Fruit fly (Drosophila melanogaster): ENCODE data around the gene Cbs.

Gene Cbs

DNA sequence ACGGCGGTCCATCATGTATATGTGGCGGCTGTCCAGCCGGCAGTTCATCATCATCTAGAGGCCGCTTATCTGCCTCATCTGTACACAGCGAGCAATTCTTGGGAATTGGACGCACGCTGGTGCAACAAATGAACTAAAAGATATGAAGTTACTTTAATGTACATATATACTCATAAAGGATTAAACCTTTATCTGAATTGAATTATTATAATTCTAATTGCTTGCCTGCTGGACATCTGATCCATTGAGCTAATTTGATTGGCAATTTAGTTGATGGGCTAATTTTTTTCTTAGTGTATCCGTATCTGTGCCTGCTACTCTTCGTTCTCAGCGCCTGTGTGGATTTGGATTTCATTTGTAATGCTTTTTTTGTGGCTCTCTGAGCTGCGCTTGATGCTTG is 28.0 kb downstream of the Cbs start (continued):
- TF ChIP-seq Nf-YB (GFP tag; optimal IDR thresholded peaks at IDR 0.05): no peak
- TF ChIP-seq CG7839 (tag; optimal IDR thresholded peaks at IDR 0.05): peak; percentile 34
- TF ChIP-seq CG18599 (GFP tag; optimal IDR thresholded peaks at IDR 0.05): peak; percentile 39
- TF ChIP-seq tin (GFP tag; optimal IDR thresholded peaks at IDR 0.05): peak; percentile 35
- TF ChIP-seq CG10321 (GFP tag; IDR thresholded peaks at IDR 0.05): no peak
- TF ChIP-seq unpg (GFP tag; optimal IDR thresholded peaks at IDR 0.05): peak; percentile 3
- peak; percentile 67 for TF ChIP-seq Ets65A (GFP tag)
- no peak for TF ChIP-seq prd (optimal IDR thresholded peaks at IDR 0.05)
- peak; percentile 48; the same call in 2 of the 3 replicates for TF ChIP-seq prd (GFP tag; IDR thresholded peaks at IDR 0.05)
- TF ChIP-seq D19A (tag; optimal IDR thresholded peaks at IDR 0.05): peak; percentile 11
- TF ChIP-seq nmo (GFP tag; optimal IDR thresholded peaks at IDR 0.05): peak; percentile 25
- peak; percentile 29 for TF ChIP-seq phol (tag; optimal IDR thresholded peaks at IDR 0.05)
- TF ChIP-seq Med (GFP tag): peak; percentile 68
- TF ChIP-seq Chrac-16 (GFP tag; optimal IDR thresholded peaks at IDR 0.05): no peak
- TF ChIP-seq Oli (tag; optimal IDR thresholded peaks at IDR 0.05): peak; percentile 18
- peak; percentile 13 for TF ChIP-seq tio (GFP tag; optimal IDR thresholded peaks at IDR 0.05)
- peak; percentile 12 for TF ChIP-seq CG17359 (tag; optimal IDR thresholded peaks at IDR 0.05)
- no peak for TF ChIP-seq sr (GFP tag; IDR thresholded peaks at IDR 0.05)
- 0 out of 3 replicates have a peak, but pooled peaks have one; percentile 19 for TF ChIP-seq CG17361 (GFP tag; IDR thresholded peaks at IDR 0.05)
- peak; percentile 8; the same call in 1 of the 2 replicates for TF ChIP-seq Ada2b (GFP tag; IDR thresholded peaks at IDR 0.05)
- TF ChIP-seq CG11456 (GFP tag; IDR thresholded peaks at IDR 0.05): no peak
- TF ChIP-seq lmd (GFP tag; IDR thresholded peaks at IDR 0.05): 0 out of 2 replicates have a peak, but pooled peaks have one; percentile 23
- peak; percentile 17 for TF ChIP-seq CG2712 (tag; optimal IDR thresholded peaks at IDR 0.05)
- TF ChIP-seq crol (GFP tag; IDR thresholded peaks at IDR 0.05): no peak
- TF ChIP-seq ind (GFP tag; optimal IDR thresholded peaks at IDR 0.05): peak; percentile 28
- TF ChIP-seq CG15514 (GFP tag; optimal IDR thresholded peaks at IDR 0.05): no peak
- peak; percentile 13 for TF ChIP-seq fd96Cb (tag; optimal IDR thresholded peaks at IDR 0.05)
- no peak for TF ChIP-seq Sin3A (optimal IDR thresholded peaks at IDR 0.05)
- no peak for TF ChIP-seq oc (tag; optimal IDR thresholded peaks at IDR 0.05)
- TF ChIP-seq CG3163 (GFP tag; optimal IDR thresholded peaks at IDR 0.05): no peak
- TF ChIP-seq CG15696 (tag; optimal IDR thresholded peaks at IDR 0.05): peak; percentile 16
- TF ChIP-seq CG1603 (tag; optimal IDR thresholded peaks at IDR 0.05): peak; percentile 37
- TF ChIP-seq Xbp1 (GFP tag; optimal IDR thresholded peaks at IDR 0.05): peak; percentile 14
- peak; percentile 1 for TF ChIP-seq CG17829 (tag; optimal IDR thresholded peaks at IDR 0.05)
- no peak for TF ChIP-seq CG7745 (tag; optimal IDR thresholded peaks at IDR 0.05)
- TF ChIP-seq z (GFP tag; IDR thresholded peaks at IDR 0.05): no peak
- peak; percentile 3 for TF ChIP-seq PHDP (tag; optimal IDR thresholded peaks at IDR 0.05)
- peak; percentile 17 for TF ChIP-seq zf30C (GFP tag; optimal IDR thresholded peaks at IDR 0.05)
- TF ChIP-seq CG10267 (tag; optimal IDR thresholded peaks at IDR 0.05): peak; percentile 14
- TF ChIP-seq chif (GFP tag; optimal IDR thresholded peaks at IDR 0.05): no peak
- peak; percentile 16 for TF ChIP-seq CG2120 (GFP tag; optimal IDR thresholded peaks at IDR 0.05)
- no peak for TF ChIP-seq Dref (GFP tag; IDR thresholded peaks at IDR 0.05)
- no peak for TF ChIP-seq CG11560 (tag; IDR thresholded peaks at IDR 0.05)
- no peak for TF ChIP-seq gro (GFP tag; optimal IDR thresholded peaks at IDR 0.05)
- TF ChIP-seq CG6654 (GFP tag; optimal IDR thresholded peaks at IDR 0.05): no peak
- peak in 1 of 2 experiments; percentile 23 for TF ChIP-seq dpn (GFP tag; optimal IDR thresholded peaks at IDR 0.05)
- peak; percentile 51 for TF ChIP-seq row (GFP tag; IDR thresholded peaks at IDR 0.05)
- no peak for TF ChIP-seq sqz (GFP tag; optimal IDR thresholded peaks at IDR 0.05)
- TF ChIP-seq corto (GFP tag; optimal IDR thresholded peaks at IDR 0.05): peak; percentile 80
- TF ChIP-seq Xrp1 (GFP tag; IDR thresholded peaks at IDR 0.05): peak; percentile 39; the same call in 1 of the 2 replicates
- TF ChIP-seq CG11504 (tag; optimal IDR thresholded peaks at IDR 0.05): peak; percentile 37

All from whole organism, embryonic.